Fruit fly (Drosophila melanogaster) whole organism, embryonic: ENCODE measurements around the gene Ripalpha.
A peak's percentile ranks its signal among the peaks of the same experiment; 100 is the strongest.

ENCODE experiments used
- ATbp ChIP-seq: fragments of 200-800 bp; sonication (Bioruptor generic); optimal IDR thresholded peaks from 2 replicates; lab custom pipeline; 2017; ENCODE audit warnings: missing biosample characterization, mild to moderate bottlenecking, missing genetic modification characterization, missing genetic modification reagents
- BtbVII ChIP-seq: fragments of 200-800 bp; sonication (Bioruptor generic); optimal IDR thresholded peaks from 3 replicates; lab custom pipeline; 2017; ENCODE audit warnings: missing biosample characterization, mild to moderate bottlenecking, missing genetic modification characterization
- CG11695 ChIP-seq: fragments of 200-800 bp; sonication (Bioruptor generic); IDR thresholded peaks from 3 replicates; pipeline ENCODE4 v1.3.6; 2022; ENCODE audit warnings: missing biosample characterization, missing genetic modification characterization
- CG12299 ChIP-seq: fragments of 200-800 bp; sonication (Bioruptor generic); optimal IDR thresholded peaks from 2 replicates; lab custom pipeline; 2018; ENCODE audit warnings: missing biosample characterization, mild to moderate bottlenecking, missing genetic modification characterization
- CG1233 ChIP-seq: fragments of 200-800 bp; sonication (Bioruptor generic); optimal IDR thresholded peaks from 4 replicates; lab custom pipeline; 2018; ENCODE audit warnings: missing biosample characterization, mild to moderate bottlenecking, missing genetic modification characterization
- CG13123 ChIP-seq: fragments of 200-800 bp; sonication (Bioruptor generic); optimal IDR thresholded peaks from 2 replicates; lab custom pipeline; 2016; ENCODE audit warnings: missing biosample characterization, missing genetic modification characterization
- CG15696 ChIP-seq: fragments of 200-800 bp; sonication (Bioruptor generic); optimal IDR thresholded peaks from 2 replicates; lab custom pipeline; 2019; ENCODE audit warnings: missing biosample characterization, mild to moderate bottlenecking, missing genetic modification characterization, moderate library complexity
- CG1602 ChIP-seq: fragments of 200-800 bp; sonication (Bioruptor generic); optimal IDR thresholded peaks from 3 replicates; lab custom pipeline; 2016; ENCODE audit warnings: missing biosample characterization, missing genetic modification characterization
- CG1603 ChIP-seq: fragments of 200-800 bp; sonication (Bioruptor generic); optimal IDR thresholded peaks from 2 replicates; lab custom pipeline; 2019; ENCODE audit warnings: missing biosample characterization, mild to moderate bottlenecking, missing genetic modification characterization, moderate library complexity
- CG16779 ChIP-seq: fragments of 200-800 bp; sonication (Bioruptor generic); IDR thresholded peaks from 2 replicates; pipeline ENCODE4 v1.3.6; 2022; ENCODE audit warnings: missing biosample characterization, missing genetic modification characterization
- CG17802 ChIP-seq: fragments of 200-800 bp; sonication (Bioruptor generic); optimal IDR thresholded peaks from 2 replicates; lab custom pipeline; 2018; ENCODE audit warnings: missing biosample characterization, mild to moderate bottlenecking, missing genetic modification characterization, moderate library complexity
- CG34376 ChIP-seq: fragments of 200-800 bp; sonication (Bioruptor generic); optimal IDR thresholded peaks from 2 replicates; lab custom pipeline; 2018; ENCODE audit warnings: missing biosample characterization, mild to moderate bottlenecking, missing genetic modification characterization
- CG4707 ChIP-seq: fragments of 200-800 bp; sonication (Bioruptor generic); optimal IDR thresholded peaks from 2 replicates; lab custom pipeline; 2018; ENCODE audit warnings: missing biosample characterization, mild to moderate bottlenecking, missing genetic modification characterization, moderate library complexity
- CG7963 ChIP-seq: fragments of 200-800 bp; sonication (Bioruptor generic); IDR thresholded peaks from 3 replicates; pipeline ENCODE4 v1.3.6; 2022; ENCODE audit warnings: missing biosample characterization, missing genetic modification characterization; ENCODE audit not compliant: partially characterized antibody
- CG7987 ChIP-seq: fragments of 200-800 bp; sonication (Bioruptor generic); optimal IDR thresholded peaks from 2 replicates; lab custom pipeline; 2018; ENCODE audit warnings: missing biosample characterization, mild to moderate bottlenecking, missing genetic modification characterization, moderate library complexity
- CG8290 ChIP-seq, 3 experiments: fragments of 200-800 bp; sonication (Bioruptor generic); optimal IDR thresholded peaks; 2 replicates each; lab custom pipeline; 2016 to 2019; ENCODE audit warnings: missing biosample characterization in 3 of 3, missing genetic modification characterization in 3 of 3, mild to moderate bottlenecking in 2 of 3, moderate library complexity in 1 of 3
- CG9817 ChIP-seq: fragments of 200-800 bp; sonication (Bioruptor generic); optimal IDR thresholded peaks from 2 replicates; lab custom pipeline; 2018; ENCODE audit warnings: missing biosample characterization, mild to moderate bottlenecking, missing genetic modification characterization, moderate library complexity
- CTCF ChIP-seq: fragments of 200-800 bp; sonication (Bioruptor generic); optimal IDR thresholded peaks from 2 replicates; lab custom pipeline; 2017; ENCODE audit warnings: missing biosample characterization, mild to moderate bottlenecking, missing genetic modification characterization, moderate library complexity
- Deaf1 ChIP-seq: fragments of 200-800 bp; optimal IDR thresholded peaks from 3 replicates; lab custom pipeline; 2019; ENCODE audit warnings: missing biosample characterization, mild to moderate bottlenecking, missing genetic modification characterization, moderate library complexity
- Dek ChIP-seq: fragments of 200-800 bp; sonication (Bioruptor generic); optimal IDR thresholded peaks from 3 replicates; lab custom pipeline; 2019; ENCODE audit warnings: missing biosample characterization, mild to moderate bottlenecking, missing genetic modification characterization, moderate library complexity
- HmgZ ChIP-seq: fragments of 200-800 bp; sonication (Bioruptor generic); optimal IDR thresholded peaks from 2 replicates; lab custom pipeline; 2018; ENCODE audit warnings: missing biosample characterization, mild to moderate bottlenecking, missing genetic modification characterization
- Kr ChIP-seq: fragments of 200-800 bp; sonication (Bioruptor generic); optimal IDR thresholded peaks from 2 replicates; lab custom pipeline; 2017; ENCODE audit warnings: missing biosample characterization, mild to moderate bottlenecking, missing genetic modification characterization
- Lim3 ChIP-seq: fragments of 200-800 bp; sonication (Bioruptor generic); IDR thresholded peaks from 2 replicates; pipeline ENCODE4 v1.3.6; 2022; ENCODE audit warnings: missing biosample characterization, missing genetic modification characterization
- Meics ChIP-seq: fragments of 200-800 bp; sonication (Bioruptor generic); optimal IDR thresholded peaks from 2 replicates; lab custom pipeline; 2017; ENCODE audit warnings: missing biosample characterization, mild to moderate bottlenecking, missing genetic modification characterization
- NC2α ChIP-seq: fragments of 200-800 bp; sonication (Bioruptor generic); optimal IDR thresholded peaks from 2 replicates; lab custom pipeline; 2016; ENCODE audit warnings: missing biosample characterization, missing genetic modification characterization
- Pdp1 ChIP-seq, 2 experiments: fragments of 200-800 bp; sonication (Bioruptor generic); optimal IDR thresholded peaks; 3 replicates each; lab custom pipeline; 2016; ENCODE audit warnings: missing biosample characterization in 2 of 2, missing genetic modification characterization in 2 of 2, mild to moderate bottlenecking in 1 of 2, moderate library complexity in 1 of 2
- Ptx1 ChIP-seq: fragments of 200-800 bp; sonication (Bioruptor generic); IDR thresholded peaks from 2 replicates; pipeline ENCODE4 v1.3.6; 2022; ENCODE audit warnings: missing biosample characterization, missing genetic modification characterization
- Six4 ChIP-seq: fragments of 200-800 bp; sonication (Bioruptor generic); optimal IDR thresholded peaks from 2 replicates; lab custom pipeline; 2016; ENCODE audit warnings: missing biosample characterization, missing genetic modification characterization
- ac ChIP-seq: fragments of 200-800 bp; sonication (Bioruptor generic); optimal IDR thresholded peaks from 3 replicates; lab custom pipeline; 2017; ENCODE audit warnings: missing biosample characterization, mild to moderate bottlenecking, missing genetic modification characterization
- cg ChIP-seq: fragments of 200-800 bp; sonication (Bioruptor generic); optimal IDR thresholded peaks from 3 replicates; lab custom pipeline; 2019; ENCODE audit warnings: missing biosample characterization, mild to moderate bottlenecking, missing genetic modification characterization, moderate library complexity
- fd64A ChIP-seq: fragments of 200-800 bp; sonication (Bioruptor generic); optimal IDR thresholded peaks from 3 replicates; lab custom pipeline; 2018; ENCODE audit warnings: missing biosample characterization, mild to moderate bottlenecking, missing genetic modification characterization
- gcm ChIP-seq: fragments of 200-800 bp; sonication (Bioruptor generic); optimal IDR thresholded peaks from 2 replicates; lab custom pipeline; 2019; ENCODE audit warnings: missing biosample characterization, mild to moderate bottlenecking, missing genetic modification characterization, moderate library complexity
- grn ChIP-seq: fragments of 200-800 bp; sonication (Bioruptor generic); optimal IDR thresholded peaks from 3 replicates; lab custom pipeline; 2017; ENCODE audit warnings: missing biosample characterization, missing genetic modification characterization
- hkb ChIP-seq, 2 experiments: fragments of 200-800 bp in 1 of 2; fragments of >200 bp in 1 of 2; sonication (Bioruptor generic) in 1 of 2; IDR thresholded peaks in 1 of 2; optimal IDR thresholded peaks in 1 of 2; 2 replicates each; pipeline versions ENCODE4 v1.3.6 to Lab custom; 2017 to 2022; ENCODE audit warnings: missing biosample characterization in 1 of 2, missing genetic modification characterization in 1 of 2
- inv ChIP-seq: fragments of 200-800 bp; sonication (Bioruptor generic); IDR thresholded peaks from 2 replicates; pipeline ENCODE4 v1.3.6; 2022; ENCODE audit warnings: missing biosample characterization, missing genetic modification characterization; ENCODE audit not compliant: partially characterized antibody
- lov ChIP-seq, 2 experiments: fragments of 200-800 bp in 1 of 2; fragments of >200 bp in 1 of 2; sonication (Bioruptor generic) in 1 of 2; IDR thresholded peaks in 1 of 2; optimal IDR thresholded peaks in 1 of 2; 2 replicates in 1 of 2; 3 replicates in 1 of 2; pipeline versions ENCODE4 v1.3.6 to Lab custom; 2017 to 2022; ENCODE audit warnings: missing biosample characterization in 1 of 2, missing genetic modification characterization in 1 of 2
- mirr ChIP-seq: fragments of 200-800 bp; sonication (Bioruptor generic); optimal IDR thresholded peaks from 3 replicates; lab custom pipeline; 2018; ENCODE audit warnings: missing biosample characterization, mild to moderate bottlenecking, missing genetic modification characterization
- row ChIP-seq: fragments of 200-800 bp; sonication (Bioruptor generic); IDR thresholded peaks from 3 replicates; pipeline ENCODE4 v1.3.6; 2022; ENCODE audit warnings: missing biosample characterization, missing genetic modification characterization
- salm ChIP-seq: fragments of 200-800 bp; sonication (Bioruptor generic); optimal IDR thresholded peaks from 2 replicates; lab custom pipeline; 2018; ENCODE audit warnings: missing biosample characterization, mild to moderate bottlenecking, missing genetic modification characterization
- sd ChIP-seq: fragments of 200-800 bp; sonication (Bioruptor generic); optimal IDR thresholded peaks from 3 replicates; lab custom pipeline; 2018; ENCODE audit warnings: missing biosample characterization, mild to moderate bottlenecking, missing genetic modification characterization, moderate library complexity
- sens ChIP-seq: fragments of 200-800 bp; sonication (Bioruptor generic); peaks from one replicate; lab custom pipeline; 2016; ENCODE audit warnings: missing biosample characterization, missing genetic modification characterization
- vnd ChIP-seq: fragments of 200-800 bp; sonication (Bioruptor generic); IDR thresholded peaks from 3 replicates; pipeline ENCODE4 v1.3.6; 2022; ENCODE audit warnings: missing biosample characterization, missing genetic modification characterization; ENCODE audit not compliant: partially characterized antibody
- wek ChIP-seq: fragments of 200-800 bp; sonication (Bioruptor generic); optimal IDR thresholded peaks from 3 replicates; lab custom pipeline; 2018; ENCODE audit warnings: missing biosample characterization, mild to moderate bottlenecking, missing genetic modification characterization, moderate library complexity

The Ripalpha gene

DNA sequence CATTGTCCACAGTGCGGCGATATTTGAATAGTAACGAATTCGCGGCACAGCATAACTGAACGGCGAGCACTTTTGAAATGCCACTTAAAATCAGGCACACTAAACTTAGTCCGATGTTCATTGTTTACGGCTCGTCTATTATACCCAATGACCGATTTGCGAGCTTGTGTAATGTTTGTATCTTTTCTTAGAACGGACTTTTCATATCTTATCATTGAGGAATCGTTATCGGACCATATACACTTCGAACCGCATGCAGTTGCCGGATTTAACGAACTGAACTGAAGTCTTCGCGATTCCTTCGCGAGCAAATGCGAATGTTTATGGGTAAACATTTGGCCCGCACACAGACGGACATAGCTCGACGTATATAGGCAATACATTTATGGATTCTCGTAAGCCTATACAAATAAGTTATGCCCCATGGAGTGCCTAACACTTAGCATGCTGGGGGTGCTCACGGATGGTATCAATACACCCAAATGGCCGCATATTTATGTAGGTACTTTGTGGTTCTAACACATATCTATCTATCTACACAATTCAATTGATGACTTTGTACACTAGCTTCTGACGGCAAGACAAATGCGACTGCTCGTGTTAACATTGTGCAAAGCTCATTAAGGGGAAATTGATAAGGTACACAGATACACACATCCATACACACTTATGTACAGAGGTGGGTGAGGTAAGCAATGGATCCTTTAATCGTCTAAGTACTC is 37.1 kb upstream of the Ripalpha start, which contains the start of gene mthl15 (continued):
- TF ChIP-seq ATbp (no peak), cg (GFP tag; lab: Kevin White, UChicago) (peak; percentile 68), CG4707 (GFP tag; lab: Kevin White, UChicago) (no peak), sens (peak; percentile 64), CG1602 (no peak), sd (tag; lab: Kevin White, UChicago) (peak; percentile 52), CG1233 (no peak), Pdp1 (GFP tag; optimal IDR thresholded peaks at IDR 0.05; lab: Kevin White, UChicago) (peak in 1 of 2 experiments; percentile 75), row (GFP tag; lab: Robert Waterston, UW) (0 out of 3 replicates have a peak, but pooled peaks have one; percentile 11), hkb (optimal IDR thresholded peaks at IDR 0.05; lab: Kevin White, UChicago) (no peak), hkb (GFP tag; IDR thresholded peaks at IDR 0.05; lab: Robert Waterston, UW) (no peak), Deaf1 (peak; percentile 72), Meics (GFP tag; lab: Kevin White, UChicago) (peak; percentile 87), CG13123 (no peak), grn (GFP tag; lab: Kevin White, UChicago) (peak; percentile 28), HmgZ (tag; lab: Kevin White, UChicago) (peak; percentile 54), CG16779 (GFP tag; lab: Robert Waterston, UW) (no peak), CG9817 (tag; lab: Kevin White, UChicago) (no peak), gcm (GFP tag; lab: Kevin White, UChicago) (peak; percentile 21), BtbVII (peak; percentile 3), fd64A (peak; percentile 51), Dek (tag; lab: Kevin White, UChicago) (no peak), lov (optimal IDR thresholded peaks at IDR 0.05; lab: Kevin White, UChicago) (no peak), lov (GFP tag; IDR thresholded peaks at IDR 0.05; lab: Robert Waterston, UW) (no peak), Ptx1 (GFP tag; lab: Robert Waterston, UW) (no peak), CG12299 (peak; percentile 5), Six4 (GFP tag; lab: Kevin White, UChicago) (no peak), CG1603 (peak; percentile 63), CG7963 (GFP tag; lab: Robert Waterston, UW) (no peak), CG11695 (peak; percentile 28; the same call in 1 of the 3 replicates), Lim3 (GFP tag; lab: Robert Waterston, UW) (no peak), wek (GFP tag; lab: Kevin White, UChicago) (peak; percentile 48), inv (GFP tag; lab: Robert Waterston, UW) (no peak), CG15696 (tag; lab: Kevin White, UChicago) (peak; percentile 34), CG7987 (peak; percentile 33), ac (GFP tag; lab: Kevin White, UChicago) (peak; percentile 30), vnd (no peak), CG34376 (GFP tag; lab: Kevin White, UChicago) (peak; percentile 69), CG8290 (GFP tag; optimal IDR thresholded peaks at IDR 0.05; lab: Kevin White, UChicago) (no peak), CG8290 (tag; optimal IDR thresholded peaks at IDR 0.05; lab: Kevin White, UChicago) (peak in 1 of 2 experiments; percentile 44), mirr (GFP tag; lab: Kevin White, UChicago) (peak; percentile 95), Kr (GFP tag; lab: Kevin White, UChicago) (peak; percentile 0), CTCF (GFP tag; lab: Kevin White, UChicago) (no peak), salm (peak; percentile 29), CG17802 (tag; lab: Kevin White, UChicago) (peak; percentile 20), NC2α (GFP tag; lab: Kevin White, UChicago) (peak; percentile 22)
